Worm (Caenorhabditis elegans) whole organism, L2 larva: ENCODE measurements around the gene ttr-6.

Experiments used
- C34F6.9 ChIP-seq: fragments of 150-350 bp; optimal IDR thresholded peaks from 2 replicates; lab custom pipeline; 2014; ENCODE audit warnings: missing biosample characterization, missing genetic modification characterization
- F13H6.1 ChIP-seq: sonication (generic microtip); optimal IDR thresholded peaks from 2 replicates; lab custom pipeline; 2016; ENCODE audit warnings: missing genetic modification characterization, missing compliant biosample characterization
- Y55F3AM.14 ChIP-seq: fragments of 200-800 bp; sonication (Bioruptor generic); optimal IDR thresholded peaks from 2 replicates; lab custom pipeline; 2018; ENCODE audit warnings: mild to moderate bottlenecking, missing genetic modification characterization, missing compliant biosample characterization
- ZK546.5 ChIP-seq: sonication (generic microtip); optimal IDR thresholded peaks from 2 replicates; lab custom pipeline; 2017; ENCODE audit warnings: missing biosample characterization, missing genetic modification characterization
- alr-1 ChIP-seq: fragments of 150-350 bp; optimal IDR thresholded peaks from 2 replicates; lab custom pipeline; 2014; ENCODE audit warnings: missing biosample characterization, missing genetic modification characterization
- aly-2 ChIP-seq: fragments of 150-350 bp; optimal IDR thresholded peaks from 2 replicates; lab custom pipeline; 2014; ENCODE audit warnings: missing biosample characterization, missing genetic modification characterization
- ama-1 ChIP-seq: fragments of 150-350 bp; optimal IDR thresholded peaks from 2 replicates; lab custom pipeline; 2018; ENCODE audit warnings: inconsistent platforms
- ceh-16 ChIP-seq: fragments of 150-350 bp; optimal IDR thresholded peaks from 2 replicates; lab custom pipeline; 2014; ENCODE audit warnings: missing biosample characterization, missing genetic modification characterization
- crh-2 ChIP-seq: sonication (generic microtip); optimal IDR thresholded peaks from 2 replicates; lab custom pipeline; 2017; ENCODE audit warnings: missing biosample characterization, missing genetic modification characterization
- dmd-4 ChIP-seq: sonication (generic microtip); optimal IDR thresholded peaks from 2 replicates; lab custom pipeline; 2017; ENCODE audit warnings: missing biosample characterization, missing genetic modification characterization
- egl-27 ChIP-seq: sonication (generic microtip); optimal IDR thresholded peaks from 3 replicates; lab custom pipeline; 2017; ENCODE audit warnings: missing biosample characterization, missing genetic modification reagents, missing genetic modification characterization
- elt-1 ChIP-seq: fragments of 150-350 bp; optimal IDR thresholded peaks from 2 replicates; lab custom pipeline; 2014; ENCODE audit warnings: missing biosample characterization, missing genetic modification characterization
- elt-3 ChIP-seq: sonication (generic microtip); optimal IDR thresholded peaks from 2 replicates; lab custom pipeline; 2017; ENCODE audit warnings: missing biosample characterization, missing genetic modification characterization
- fos-1 ChIP-seq: fragments of 150-350 bp; optimal IDR thresholded peaks from 2 replicates; lab custom pipeline; 2014; ENCODE audit warnings: missing biosample characterization, missing genetic modification characterization
- gmeb-1 ChIP-seq: fragments of 150-350 bp; optimal IDR thresholded peaks from 2 replicates; lab custom pipeline; 2014; ENCODE audit warnings: missing biosample characterization, missing genetic modification characterization
- lin-11 ChIP-seq: fragments of 150-350 bp; sonication (generic microtip); optimal IDR thresholded peaks from 2 replicates; lab custom pipeline; 2014; ENCODE audit warnings: missing biosample characterization, missing genetic modification characterization, inconsistent platforms, mixed read lengths
- lin-13 ChIP-seq: fragments of 150-350 bp; optimal IDR thresholded peaks from 2 replicates; lab custom pipeline; 2014; ENCODE audit warnings: missing biosample characterization, missing genetic modification reagents, missing genetic modification characterization
- lin-39 ChIP-seq: fragments of 150-350 bp; optimal IDR thresholded peaks from 2 replicates; lab custom pipeline; 2014; ENCODE audit warnings: missing biosample characterization, missing genetic modification reagents, missing genetic modification characterization
- lsy-2 ChIP-seq, 2 experiments: fragments of 150-350 bp in 1 of 2; sonication (generic microtip) in 1 of 2; optimal IDR thresholded peaks; 2 replicates each; lab custom pipeline; 2014 to 2017; ENCODE audit warnings: missing biosample characterization in 2 of 2, missing genetic modification characterization in 2 of 2
- mab-5 ChIP-seq: fragments of 150-350 bp; optimal IDR thresholded peaks from 2 replicates; lab custom pipeline; 2014; ENCODE audit warnings: missing biosample characterization, missing genetic modification characterization
- mdl-1 ChIP-seq, 2 experiments: fragments of 150-350 bp in 1 of 2; sonication (generic microtip) in 1 of 2; optimal IDR thresholded peaks; 2 replicates each; lab custom pipeline; 2017; ENCODE audit warnings: missing biosample characterization in 2 of 2, missing genetic modification characterization in 2 of 2
- nhr-10 ChIP-seq: sonication (generic microtip); optimal IDR thresholded peaks from 2 replicates; lab custom pipeline; 2017; ENCODE audit warnings: missing biosample characterization, missing genetic modification characterization
- nhr-12 ChIP-seq: fragments of 150-350 bp; optimal IDR thresholded peaks from 2 replicates; lab custom pipeline; 2014; ENCODE audit warnings: missing biosample characterization, missing genetic modification characterization
- nhr-23 ChIP-seq: fragments of 150-350 bp; optimal IDR thresholded peaks from 2 replicates; lab custom pipeline; 2014; ENCODE audit warnings: missing biosample characterization, missing genetic modification reagents, missing genetic modification characterization
- nhr-237 ChIP-seq: fragments of 150-350 bp; optimal IDR thresholded peaks from 2 replicates; lab custom pipeline; 2014; ENCODE audit warnings: missing biosample characterization, missing genetic modification characterization
- nhr-6 ChIP-seq: fragments of 150-350 bp; optimal IDR thresholded peaks from 2 replicates; lab custom pipeline; 2014; ENCODE audit warnings: missing biosample characterization, missing genetic modification characterization
- peb-1 ChIP-seq: fragments of 150-350 bp; optimal IDR thresholded peaks from 2 replicates; lab custom pipeline; 2014; ENCODE audit warnings: missing biosample characterization, missing genetic modification characterization
- sem-4 ChIP-seq: fragments of 150-350 bp; optimal IDR thresholded peaks from 2 replicates; lab custom pipeline; 2014; ENCODE audit warnings: missing biosample characterization, missing genetic modification reagents, missing genetic modification characterization
- sma-3 ChIP-seq: sonication (generic microtip); optimal IDR thresholded peaks from 2 replicates; lab custom pipeline; 2016; ENCODE audit warnings: missing genetic modification reagents, missing genetic modification characterization, missing compliant biosample characterization
- sma-9 ChIP-seq, 2 experiments: fragments of 150-350 bp in 1 of 2; sonication (generic microtip) in 1 of 2; optimal IDR thresholded peaks; 2 replicates each; lab custom pipeline; 2014 to 2016; ENCODE audit warnings: missing genetic modification characterization in 2 of 2, mild to moderate bottlenecking in 1 of 2, missing biosample characterization in 1 of 2, missing compliant biosample characterization in 1 of 2, missing genetic modification reagents in 1 of 2, moderate library complexity in 1 of 2
- snpc-4 ChIP-seq: fragments of 150-350 bp; optimal IDR thresholded peaks from 2 replicates; lab custom pipeline; 2014; ENCODE audit warnings: missing biosample characterization, missing genetic modification characterization
- unc-55 ChIP-seq: fragments of 150-350 bp; sonication (generic microtip); optimal IDR thresholded peaks from 3 replicates; lab custom pipeline; 2014; ENCODE audit warnings: missing biosample characterization, missing genetic modification reagents, missing genetic modification characterization
- unc-62 ChIP-seq: fragments of 150-350 bp; optimal IDR thresholded peaks from 2 replicates; lab custom pipeline; 2014; ENCODE audit warnings: missing biosample characterization, missing genetic modification reagents, missing genetic modification characterization
- zag-1 ChIP-seq: fragments of 150-350 bp; optimal IDR thresholded peaks from 2 replicates; lab custom pipeline; 2014; ENCODE audit warnings: missing biosample characterization, missing genetic modification characterization
- ztf-1 ChIP-seq: fragments of 200-800 bp; sonication (Bioruptor generic); conservative IDR thresholded peaks from 2 replicates; pipeline ENCODE4 v1.3.6; 2022; ENCODE audit warnings: missing genetic modification characterization, missing compliant biosample characterization
- ztf-11 ChIP-seq: sonication (generic microtip); optimal IDR thresholded peaks from 2 replicates; lab custom pipeline; 2017; ENCODE audit warnings: missing biosample characterization, missing genetic modification characterization
- ztf-4 ChIP-seq: fragments of 150-350 bp; optimal IDR thresholded peaks from 2 replicates; lab custom pipeline; 2014; ENCODE audit warnings: missing biosample characterization, missing genetic modification characterization

ttr-6 gene

ce11 chrX:6622552-6623236, 25.8 kb upstream of the ttr-6 start, which contains the start of gene clec-266:
Gene clec-266 (minus strand): TSS chrX:6622915.
- no peak for TF ChIP-seq sma-3 (GFP tag; lab: Kevin White, UChicago)
- no peak for TF ChIP-seq nhr-237 (tag; lab: Kevin White, UChicago)
- TF ChIP-seq nhr-23 (tag; lab: Kevin White, UChicago): no peak
- TF ChIP-seq sem-4 (tag; lab: Kevin White, UChicago): no peak
- TF ChIP-seq ZK546.5: no peak
- TF ChIP-seq lin-13 (GFP tag; lab: Kevin White, UChicago): no peak
- no peak for TF ChIP-seq mdl-1 (tag; optimal IDR thresholded peaks at IDR 0.05; lab: Kevin White, UChicago)
- TF ChIP-seq gmeb-1 (tag; lab: Kevin White, UChicago): no peak
- no peak for TF ChIP-seq lin-11 (tag; lab: Kevin White, UChicago)
- no peak for TF ChIP-seq mab-5
- TF ChIP-seq elt-1 (tag; lab: Kevin White, UChicago): no peak
- no peak for TF ChIP-seq ztf-4 (tag; lab: Kevin White, UChicago)
- TF ChIP-seq F13H6.1 (tag; lab: Kevin White, UChicago): no peak
- no peak for TF ChIP-seq nhr-6 (tag; lab: Kevin White, UChicago)
- TF ChIP-seq snpc-4 (tag; lab: Kevin White, UChicago): no peak
- TF ChIP-seq, all 48 proteins: peak for 0

ce11 chrX:6618712-6619111, 21.8 kb upstream of the ttr-6 start, which contains the start of gene kqt-1:
Gene kqt-1 (plus strand): TSS chrX:6619012.
- TF ChIP-seq sem-4 (tag; lab: Kevin White, UChicago) (no peak), ztf-1 (GFP tag; lab: Robert Waterston, UW) (no peak), ama-1 (lab: Kevin White, UChicago) (no peak), peb-1 (tag; lab: Kevin White, UChicago) (no peak)

DNA sequence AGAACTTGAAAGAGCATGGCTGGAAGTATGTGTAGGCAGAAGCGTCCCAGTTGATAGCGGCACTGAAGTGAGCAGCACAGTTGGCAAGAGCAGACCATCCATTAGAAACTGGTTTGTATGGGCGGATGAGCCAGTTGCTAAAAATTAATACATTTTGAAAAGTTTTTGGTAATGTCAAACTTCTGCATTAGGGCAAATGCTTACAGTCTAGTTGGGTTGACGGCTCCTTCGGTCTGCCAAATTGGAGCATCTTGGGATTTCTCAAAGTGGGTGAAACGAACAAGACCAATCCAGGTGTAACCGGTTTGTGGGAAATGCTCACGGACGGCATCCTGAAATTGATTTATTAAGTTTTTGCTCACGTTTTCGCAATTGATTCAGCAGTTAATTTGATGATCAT, 20.7 kb upstream of the ttr-6 start:
- TF ChIP-seq snpc-4 (tag; lab: Kevin White, UChicago): no peak
- TF ChIP-seq F13H6.1 (tag; lab: Kevin White, UChicago): no peak
- no peak for TF ChIP-seq nhr-23 (tag; lab: Kevin White, UChicago)
- TF ChIP-seq ceh-16 (tag; lab: Kevin White, UChicago): no peak
- no peak for TF ChIP-seq mab-5
- no peak for TF ChIP-seq nhr-10
- no peak for TF ChIP-seq fos-1 (tag; lab: Kevin White, UChicago)
- no peak for TF ChIP-seq zag-1
- TF ChIP-seq nhr-6 (tag; lab: Kevin White, UChicago): no peak
- no peak for TF ChIP-seq ztf-11 (tag; lab: Kevin White, UChicago)
- no peak for TF ChIP-seq crh-2
- no peak for TF ChIP-seq sem-4 (tag; lab: Kevin White, UChicago)
- no peak for TF ChIP-seq Y55F3AM.14 (GFP tag; lab: Kevin White, UChicago)
- TF ChIP-seq ztf-1 (GFP tag; lab: Robert Waterston, UW): no peak
- no peak for TF ChIP-seq C34F6.9 (tag; lab: Kevin White, UChicago)
- no peak for TF ChIP-seq aly-2 (tag; lab: Kevin White, UChicago)
- TF ChIP-seq egl-27 (tag; lab: Kevin White, UChicago): no peak
- TF ChIP-seq, all 48 proteins: peak for 0

- TF ChIP-seq unc-62 (GFP tag; lab: Kevin White, UChicago) (no peak), C34F6.9 (tag; lab: Kevin White, UChicago) (no peak), nhr-12 (tag; lab: Kevin White, UChicago) (no peak), dmd-4 (tag; lab: Kevin White, UChicago) (no peak), mab-5 (no peak), peb-1 (tag; lab: Kevin White, UChicago) (no peak), nhr-10 (no peak), ama-1 (lab: Kevin White, UChicago) (no peak), Y55F3AM.14 (GFP tag; lab: Kevin White, UChicago) (no peak)
Observed at ce11 chrX:6613537-6613936, 16.6 kb upstream of the ttr-6 start.

ce11 chrX:6609717-6610116, 12.8 kb upstream of the ttr-6 start, which contains the start of gene C25B8.8:
Gene C25B8.8 (plus strand): TSS chrX:6610017.
- no peak for TF ChIP-seq lin-11 (tag; lab: Kevin White, UChicago)
- no peak for TF ChIP-seq elt-1 (tag; lab: Kevin White, UChicago)
- TF ChIP-seq ama-1 (lab: Kevin White, UChicago): no peak
- TF ChIP-seq sma-9 (GFP tag; optimal IDR thresholded peaks at IDR 0.05; lab: Kevin White, UChicago): no peak
- TF ChIP-seq sma-9 (tag; optimal IDR thresholded peaks at IDR 0.05; lab: Kevin White, UChicago): no peak
- no peak for TF ChIP-seq alr-1 (tag; lab: Kevin White, UChicago)
- no peak for TF ChIP-seq unc-55 (GFP tag; lab: Kevin White, UChicago)
- TF ChIP-seq lsy-2 (tag; optimal IDR thresholded peaks at IDR 0.05; lab: Kevin White, UChicago): no peak
- no peak for TF ChIP-seq mab-5
- no peak for TF ChIP-seq lin-39 (tag; lab: Kevin White, UChicago)
- no peak for TF ChIP-seq elt-3 (tag; lab: Kevin White, UChicago)
- TF ChIP-seq Y55F3AM.14 (GFP tag; lab: Kevin White, UChicago): no peak
